Fruit fly (Drosophila melanogaster) whole organism, embryonic: ENCODE data around the gene CG17127.

Source experiments
- Adf1 ChIP-seq: fragments of 200-800 bp; sonication (Bioruptor generic); IDR thresholded peaks from 2 replicates; pipeline ENCODE4 v1.3.6; 2022; ENCODE audit warnings: missing biosample characterization, missing genetic modification characterization
- Atf-2 ChIP-seq: fragments of 200-800 bp; sonication (Bioruptor generic); optimal IDR thresholded peaks from 2 replicates; lab custom pipeline; 2016; ENCODE audit warnings: missing biosample characterization, missing genetic modification characterization
- BEAF-32 ChIP-seq: fragments of 200-800 bp; sonication (Bioruptor generic); optimal IDR thresholded peaks from 3 replicates; lab custom pipeline; 2017; ENCODE audit warnings: missing biosample characterization, missing genetic modification characterization, mild to moderate bottlenecking, moderate library complexity, missing genetic modification reagents
- CG10979 ChIP-seq: fragments of 200-800 bp; sonication (Bioruptor generic); optimal IDR thresholded peaks from 2 replicates; lab custom pipeline; 2018; ENCODE audit warnings: missing biosample characterization, mild to moderate bottlenecking, missing genetic modification characterization, moderate library complexity
- CG12155 ChIP-seq: fragments of 200-800 bp; sonication (Bioruptor generic); optimal IDR thresholded peaks from 3 replicates; lab custom pipeline; 2016; ENCODE audit warnings: missing biosample characterization, missing genetic modification characterization
- CG12219 ChIP-seq: fragments of 200-800 bp; sonication (Bioruptor generic); optimal IDR thresholded peaks from 3 replicates; lab custom pipeline; 2018; ENCODE audit warnings: missing biosample characterization, mild to moderate bottlenecking, missing genetic modification characterization
- CG13287 ChIP-seq: fragments of 200-800 bp; sonication (Bioruptor generic); IDR thresholded peaks from 2 replicates; pipeline ENCODE4 v1.3.6; 2022; ENCODE audit warnings: missing biosample characterization, missing genetic modification characterization; ENCODE audit not compliant: partially characterized antibody
- CG13624 ChIP-seq: fragments of 200-800 bp; sonication (Bioruptor generic); optimal IDR thresholded peaks from 2 replicates; lab custom pipeline; 2016; ENCODE audit warnings: missing biosample characterization, missing genetic modification characterization
- CG16813 ChIP-seq: fragments of 200-800 bp; sonication (Bioruptor generic); IDR thresholded peaks from 3 replicates; pipeline ENCODE4 v1.3.6; 2022; ENCODE audit warnings: missing biosample characterization, missing genetic modification characterization; ENCODE audit not compliant: partially characterized antibody
- CG17186 ChIP-seq: fragments of 200-800 bp; sonication (Bioruptor generic); optimal IDR thresholded peaks from 3 replicates; lab custom pipeline; 2017; ENCODE audit warnings: missing biosample characterization, missing genetic modification reagents, missing genetic modification characterization
- CG1792 ChIP-seq: fragments of 200-800 bp; sonication (Bioruptor generic); optimal IDR thresholded peaks from 2 replicates; lab custom pipeline; 2016; ENCODE audit warnings: missing biosample characterization, missing genetic modification characterization
- CG2120 ChIP-seq: fragments of 200-800 bp; sonication (Bioruptor generic); optimal IDR thresholded peaks from 3 replicates; lab custom pipeline; 2016; ENCODE audit warnings: missing biosample characterization, missing genetic modification characterization
- CG2678 ChIP-seq: fragments of 200-800 bp; sonication (Bioruptor generic); optimal IDR thresholded peaks from 3 replicates; lab custom pipeline; 2019; ENCODE audit warnings: missing biosample characterization, mild to moderate bottlenecking, missing genetic modification characterization, moderate library complexity
- CG31224 ChIP-seq: fragments of 200-800 bp; sonication (Bioruptor generic); IDR thresholded peaks from 2 replicates; pipeline ENCODE4 v1.3.6; 2022; ENCODE audit warnings: missing biosample characterization, missing genetic modification characterization
- CG31441 ChIP-seq: fragments of 200-800 bp; sonication (Bioruptor generic); IDR thresholded peaks from 2 replicates; pipeline ENCODE4 v1.3.6; 2022; ENCODE audit warnings: missing biosample characterization, missing genetic modification characterization
- CG4617 ChIP-seq: fragments of 200-800 bp; sonication (Bioruptor generic); optimal IDR thresholded peaks from 3 replicates; lab custom pipeline; 2016; ENCODE audit warnings: missing biosample characterization, missing genetic modification characterization, borderline replicate concordance
- CG7963 ChIP-seq: fragments of 200-800 bp; sonication (Bioruptor generic); IDR thresholded peaks from 3 replicates; pipeline ENCODE4 v1.3.6; 2022; ENCODE audit warnings: missing biosample characterization, missing genetic modification characterization; ENCODE audit not compliant: partially characterized antibody
- CG8765 ChIP-seq: fragments of 200-800 bp; sonication (Bioruptor generic); IDR thresholded peaks from 2 replicates; pipeline ENCODE4 v1.3.6; 2022; ENCODE audit warnings: missing biosample characterization, missing genetic modification characterization
- CG9932 ChIP-seq: fragments of 200-800 bp; sonication (Bioruptor generic); IDR thresholded peaks from 2 replicates; pipeline ENCODE4 v1.3.6; 2022; ENCODE audit warnings: missing biosample characterization, missing genetic modification characterization
- Dad ChIP-seq: fragments of 200-800 bp; sonication (Bioruptor generic); optimal IDR thresholded peaks from 3 replicates; lab custom pipeline; 2016; ENCODE audit warnings: missing biosample characterization, missing genetic modification characterization
- E2f2 ChIP-seq: fragments of 200-800 bp; sonication (Bioruptor generic); IDR thresholded peaks from 2 replicates; pipeline ENCODE4 v1.3.6; 2022; ENCODE audit warnings: missing biosample characterization, missing genetic modification characterization
- Fer1 ChIP-seq: fragments of 200-800 bp; sonication (Bioruptor generic); optimal IDR thresholded peaks from 2 replicates; lab custom pipeline; 2017; ENCODE audit warnings: missing biosample characterization, mild to moderate bottlenecking, missing genetic modification characterization
- HLH4C ChIP-seq: fragments of 200-800 bp; sonication (Bioruptor generic); IDR thresholded peaks from 3 replicates; pipeline ENCODE4 v1.3.6; 2022; ENCODE audit warnings: missing biosample characterization, missing genetic modification characterization; ENCODE audit not compliant: partially characterized antibody
- Hand ChIP-seq: fragments of 200-800 bp; sonication (Bioruptor generic); optimal IDR thresholded peaks from 2 replicates; lab custom pipeline; 2017; ENCODE audit warnings: mild to moderate bottlenecking, missing biosample characterization, missing genetic modification reagents, missing genetic modification characterization
- Hr78 ChIP-seq, 2 experiments: fragments of 200-800 bp in 1 of 2; fragments of >200 bp in 1 of 2; sonication (Bioruptor generic) in 1 of 2; optimal IDR thresholded peaks; 2 replicates each; lab custom pipeline; 2017 to 2019; ENCODE audit warnings: missing biosample characterization in 2 of 2, missing genetic modification characterization in 2 of 2, mild to moderate bottlenecking in 1 of 2, moderate library complexity in 1 of 2
- Hsf ChIP-seq: fragments of 200-800 bp; sonication (Bioruptor generic); optimal IDR thresholded peaks from 3 replicates; lab custom pipeline; 2016; ENCODE audit warnings: missing biosample characterization, missing genetic modification characterization
- Lhr ChIP-seq: fragments of 200-800 bp; sonication (Bioruptor generic); optimal IDR thresholded peaks from 3 replicates; lab custom pipeline; 2017; ENCODE audit warnings: mild to moderate bottlenecking, missing biosample characterization, missing genetic modification reagents, missing genetic modification characterization
- Opbp ChIP-seq: fragments of 200-800 bp; sonication (Bioruptor generic); IDR thresholded peaks from 3 replicates; pipeline ENCODE4 v1.3.6; 2022; ENCODE audit warnings: missing biosample characterization, missing genetic modification characterization; ENCODE audit not compliant: partially characterized antibody
- Scr ChIP-seq: fragments of 200-800 bp; sonication (Bioruptor generic); IDR thresholded peaks from 2 replicates; pipeline ENCODE4 v1.3.6; 2022; ENCODE audit warnings: missing biosample characterization, missing genetic modification characterization; ENCODE audit not compliant: partially characterized antibody
- Sin3A ChIP-seq: fragments of >200 bp; optimal IDR thresholded peaks from 2 replicates; lab custom pipeline; 2018
- Xbp1 ChIP-seq: fragments of 200-800 bp; sonication (Bioruptor generic); optimal IDR thresholded peaks from 3 replicates; lab custom pipeline; 2016; ENCODE audit warnings: missing biosample characterization, mild to moderate bottlenecking, missing genetic modification characterization
- YL-1 ChIP-seq: fragments of 200-800 bp; sonication (Bioruptor generic); optimal IDR thresholded peaks from 3 replicates; lab custom pipeline; 2017; ENCODE audit warnings: missing biosample characterization, mild to moderate bottlenecking, missing genetic modification characterization
- bab2 ChIP-seq: fragments of 200-800 bp; sonication (Bioruptor generic); optimal IDR thresholded peaks from 2 replicates; lab custom pipeline; 2016; ENCODE audit warnings: missing biosample characterization, missing genetic modification characterization
- bbx ChIP-seq: fragments of 200-800 bp; sonication (Bioruptor generic); IDR thresholded peaks from 2 replicates; pipeline ENCODE4 v1.3.6; 2022; ENCODE audit warnings: missing biosample characterization, missing genetic modification characterization; ENCODE audit not compliant: partially characterized antibody
- chinmo ChIP-seq: fragments of 200-800 bp; sonication (Bioruptor generic); IDR thresholded peaks from 4 replicates; pipeline ENCODE4 v1.3.6; 2022; ENCODE audit warnings: missing biosample characterization, missing genetic modification characterization; ENCODE audit not compliant: partially characterized antibody
- chn ChIP-seq: fragments of 200-800 bp; sonication (Bioruptor generic); optimal IDR thresholded peaks from 2 replicates; lab custom pipeline; 2016; ENCODE audit warnings: missing biosample characterization, missing genetic modification characterization
- corto ChIP-seq: fragments of 200-800 bp; sonication (Bioruptor generic); optimal IDR thresholded peaks from 2 replicates; lab custom pipeline; 2016; ENCODE audit warnings: missing biosample characterization, mild to moderate bottlenecking, missing genetic modification characterization, moderate library complexity
- croc ChIP-seq: fragments of 200-800 bp; sonication (Bioruptor generic); conservative IDR thresholded peaks from 3 replicates; pipeline ENCODE4 v1.3.6; 2022; ENCODE audit warnings: missing biosample characterization, missing genetic modification characterization
- crp ChIP-seq, 2 experiments: fragments of 200-800 bp; sonication (Bioruptor generic); optimal IDR thresholded peaks; 2 replicates in 1 of 2; 3 replicates in 1 of 2; lab custom pipeline; 2017; ENCODE audit warnings: missing biosample characterization in 2 of 2, missing genetic modification characterization in 2 of 2, mild to moderate bottlenecking in 1 of 2, moderate library complexity in 1 of 2
- dpn ChIP-seq, 2 experiments: fragments of 200-800 bp; sonication (Bioruptor generic); optimal IDR thresholded peaks; 3 replicates each; lab custom pipeline; 2016; ENCODE audit warnings: missing biosample characterization in 2 of 2, missing genetic modification characterization in 2 of 2
- fu2 ChIP-seq: fragments of 200-800 bp; sonication (Bioruptor generic); optimal IDR thresholded peaks from 2 replicates; lab custom pipeline; 2016; ENCODE audit warnings: missing biosample characterization, missing genetic modification characterization
- gfzf ChIP-seq: fragments of 200-800 bp; sonication (Bioruptor generic); optimal IDR thresholded peaks from 2 replicates; lab custom pipeline; 2016; ENCODE audit warnings: missing biosample characterization, mild to moderate bottlenecking, missing genetic modification characterization, moderate library complexity
- ind ChIP-seq: fragments of 200-800 bp; sonication (Bioruptor generic); optimal IDR thresholded peaks from 3 replicates; lab custom pipeline; 2016; ENCODE audit warnings: missing biosample characterization, missing genetic modification characterization
- kay ChIP-seq: fragments of 200-800 bp; sonication (Bioruptor generic); optimal IDR thresholded peaks from 2 replicates; lab custom pipeline; 2016; ENCODE audit warnings: missing biosample characterization, missing genetic modification characterization
- sob ChIP-seq: fragments of 200-800 bp; sonication (Bioruptor generic); IDR thresholded peaks from 2 replicates; pipeline ENCODE4 v1.3.6; 2022; ENCODE audit warnings: missing biosample characterization, missing genetic modification characterization
- sqz ChIP-seq: fragments of 200-800 bp; sonication (Bioruptor generic); optimal IDR thresholded peaks from 3 replicates; lab custom pipeline; 2018; ENCODE audit warnings: missing biosample characterization, mild to moderate bottlenecking, missing genetic modification characterization
- stwl ChIP-seq: fragments of 200-800 bp; sonication (Bioruptor generic); optimal IDR thresholded peaks from 3 replicates; lab custom pipeline; 2018; ENCODE audit warnings: missing biosample characterization, mild to moderate bottlenecking, missing genetic modification characterization, moderate library complexity
- wek ChIP-seq: fragments of 200-800 bp; sonication (Bioruptor generic); optimal IDR thresholded peaks from 3 replicates; lab custom pipeline; 2018; ENCODE audit warnings: missing biosample characterization, mild to moderate bottlenecking, missing genetic modification characterization, moderate library complexity

Gene CG17127

dm6 chr2L:10767597-10768188 lies 3.0 kb upstream of the CG17127 start, which contains the start of gene Ubc2 (continued):
- peak; percentile 89 for TF ChIP-seq CG13287 (GFP tag; lab: Robert Waterston, UW)
- peak; percentile 46 for TF ChIP-seq Xbp1
- TF ChIP-seq CG12219, result no peak
- no peak for TF ChIP-seq CG31224
- TF ChIP-seq CG16813 (GFP tag; lab: Robert Waterston, UW), result peak; percentile 83
- TF ChIP-seq corto (GFP tag; lab: Kevin White, UChicago), result no peak
- peak; percentile 84 for TF ChIP-seq BEAF-32
- peak; percentile 83 for TF ChIP-seq HLH4C (GFP tag; lab: Robert Waterston, UW)
- TF ChIP-seq sqz (GFP tag; lab: Kevin White, UChicago), result peak; percentile 14
- peak; percentile 10 for TF ChIP-seq CG10979
- peak; percentile 21 for TF ChIP-seq chn (GFP tag; lab: Kevin White, UChicago)
- TF ChIP-seq CG17186 (GFP tag; lab: Kevin White, UChicago), result peak; percentile 78
- no peak for TF ChIP-seq Atf-2
- no peak for TF ChIP-seq Hr78 (GFP tag; optimal IDR thresholded peaks at IDR 0.05; lab: Kevin White, UChicago)
- TF ChIP-seq CG9932, result peak; percentile 68
- no peak for TF ChIP-seq ind (GFP tag; lab: Kevin White, UChicago)
- 0 out of 4 replicates have a peak, but pooled peaks have one; percentile 7 for TF ChIP-seq chinmo (GFP tag; lab: Robert Waterston, UW)
- TF ChIP-seq wek, result no peak
- peak; percentile 12 for TF ChIP-seq Fer1 (GFP tag; lab: Kevin White, UChicago)
- TF ChIP-seq CG13624 (GFP tag; lab: Kevin White, UChicago), result peak; percentile 47
- peak in 1 of 2 experiments; percentile 47 for TF ChIP-seq dpn (GFP tag; optimal IDR thresholded peaks at IDR 0.05; lab: Kevin White, UChicago)
- TF ChIP-seq Lhr (GFP tag; lab: Kevin White, UChicago), result peak; percentile 48
- TF ChIP-seq Dad (GFP tag; lab: Kevin White, UChicago), result peak; percentile 29
- TF ChIP-seq CG7963 (GFP tag; lab: Robert Waterston, UW), result peak; percentile 60; the same call in 2 of the 3 replicates
- no peak for TF ChIP-seq CG31441 (GFP tag; lab: Robert Waterston, UW)
- no peak for TF ChIP-seq croc (GFP tag; lab: Robert Waterston, UW)
- peak; percentile 95 for TF ChIP-seq stwl
- no peak for TF ChIP-seq CG8765 (GFP tag; lab: Robert Waterston, UW)
- peak; percentile 7 for TF ChIP-seq bab2 (GFP tag; lab: Kevin White, UChicago)
- TF ChIP-seq CG4617 (GFP tag; lab: Kevin White, UChicago), result peak; percentile 79
- TF ChIP-seq Sin3A (lab: Kevin White, UChicago), result peak; percentile 40
- TF ChIP-seq Adf1 (GFP tag; lab: Robert Waterston, UW), result no peak
- TF ChIP-seq crp (GFP tag; optimal IDR thresholded peaks at IDR 0.05; lab: Kevin White, UChicago), result peak in 1 of 2 experiments; percentile 61
- peak; percentile 5 for TF ChIP-seq fu2 (GFP tag; lab: Kevin White, UChicago)
- peak; percentile 54 for TF ChIP-seq YL-1
- peak; percentile 34 for TF ChIP-seq Hsf (GFP tag; lab: Kevin White, UChicago)
- TF ChIP-seq CG12155 (GFP tag; lab: Kevin White, UChicago), result peak; percentile 15
- TF ChIP-seq CG1792, result no peak
- peak; percentile 90 for TF ChIP-seq Opbp (GFP tag; lab: Robert Waterston, UW)
- no peak for TF ChIP-seq kay (GFP tag; lab: Kevin White, UChicago)
- peak; percentile 46 for TF ChIP-seq gfzf (GFP tag; lab: Kevin White, UChicago)
- TF ChIP-seq CG2678 (tag; lab: Kevin White, UChicago), result no peak
- peak; percentile 66 for TF ChIP-seq CG2120
- TF ChIP-seq Hand (GFP tag; lab: Kevin White, UChicago), result no peak
- peak; percentile 84 for TF ChIP-seq Scr (GFP tag; lab: Robert Waterston, UW)
- peak; percentile 79 for TF ChIP-seq bbx (GFP tag; lab: Robert Waterston, UW)
- TF ChIP-seq sob (GFP tag; lab: Robert Waterston, UW), result peak; percentile 18; the same call in 1 of the 2 replicates
- TF ChIP-seq E2f2 (GFP tag; lab: Robert Waterston, UW), result peak; percentile 79
